Worm (Caenorhabditis elegans) whole organism, L2 larva: ENCODE data around the gene ubc-8.

ENCODE experiments used
- ceh-82 ChIP-seq: fragments of 150-350 bp; optimal IDR thresholded peaks from 2 replicates; lab custom pipeline; 2014; ENCODE audit warnings: missing biosample characterization, missing genetic modification characterization
- elt-3 ChIP-seq: sonication (generic microtip); optimal IDR thresholded peaks from 2 replicates; lab custom pipeline; 2017; ENCODE audit warnings: missing biosample characterization, missing genetic modification characterization
- lin-13 ChIP-seq: fragments of 150-350 bp; optimal IDR thresholded peaks from 2 replicates; lab custom pipeline; 2014; ENCODE audit warnings: missing biosample characterization, missing genetic modification reagents, missing genetic modification characterization
- lin-39 ChIP-seq: fragments of 150-350 bp; optimal IDR thresholded peaks from 2 replicates; lab custom pipeline; 2014; ENCODE audit warnings: missing biosample characterization, missing genetic modification reagents, missing genetic modification characterization
- nhr-237 ChIP-seq: fragments of 150-350 bp; optimal IDR thresholded peaks from 2 replicates; lab custom pipeline; 2014; ENCODE audit warnings: missing biosample characterization, missing genetic modification characterization
- nhr-6 ChIP-seq: fragments of 150-350 bp; optimal IDR thresholded peaks from 2 replicates; lab custom pipeline; 2014; ENCODE audit warnings: missing biosample characterization, missing genetic modification characterization
- nhr-77 ChIP-seq: fragments of 150-350 bp; optimal IDR thresholded peaks from 2 replicates; lab custom pipeline; 2014; ENCODE audit warnings: missing biosample characterization, missing genetic modification characterization
- unc-62 ChIP-seq: fragments of 150-350 bp; optimal IDR thresholded peaks from 2 replicates; lab custom pipeline; 2014; ENCODE audit warnings: missing biosample characterization, missing genetic modification reagents, missing genetic modification characterization
- ztf-4 ChIP-seq: fragments of 150-350 bp; optimal IDR thresholded peaks from 2 replicates; lab custom pipeline; 2014; ENCODE audit warnings: missing biosample characterization, missing genetic modification characterization

DNA sequence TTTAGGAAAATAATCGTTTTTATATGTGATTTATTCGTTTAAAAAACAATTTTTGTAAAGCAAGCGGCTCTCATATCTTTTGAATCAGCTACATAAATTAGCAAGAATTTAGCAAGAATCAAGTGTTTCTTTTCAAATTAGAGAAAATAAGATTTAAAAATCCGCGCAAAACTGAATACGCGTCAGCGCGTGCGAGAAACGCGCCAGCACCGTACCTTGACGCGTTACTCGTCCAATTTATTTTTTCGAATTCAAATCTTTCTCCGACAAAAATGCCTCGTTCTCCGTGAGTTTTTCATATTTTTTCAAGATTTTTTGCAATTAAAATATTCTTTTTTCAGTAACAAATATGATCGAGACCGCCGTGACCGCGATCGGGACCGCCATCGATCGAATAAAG, 30.8 kb downstream of the ubc-8 start, which contains the start of gene Y94H6A.3:
- TF ChIP-seq lin-39 (no peak), ceh-82 (tag; lab: Kevin White, UChicago) (peak; percentile 80), unc-62 (GFP tag; lab: Kevin White, UChicago) (no peak), elt-3 (tag; lab: Kevin White, UChicago) (no peak), nhr-6 (tag; lab: Kevin White, UChicago) (peak; percentile 62), nhr-237 (tag; lab: Kevin White, UChicago) (peak; percentile 30), lin-13 (GFP tag; lab: Kevin White, UChicago) (peak; percentile 94), nhr-77 (tag; lab: Kevin White, UChicago) (peak; percentile 11), ztf-4 (tag; lab: Kevin White, UChicago) (peak; percentile 55)
